Fruit fly (Drosophila melanogaster) whole organism, embryonic: Measurements from ENCODE around the gene IntS4.

Experiments
- Blimp-1 ChIP-seq: fragments of 200-800 bp; sonication (Bioruptor generic); optimal IDR thresholded peaks from 3 replicates; lab custom pipeline; 2018; ENCODE audit warnings: missing biosample characterization, missing genetic modification characterization, mild to moderate bottlenecking, moderate library complexity, missing genetic modification reagents
- CG10431 ChIP-seq: fragments of 200-800 bp; sonication (Bioruptor generic); optimal IDR thresholded peaks from 3 replicates; lab custom pipeline; 2018; ENCODE audit warnings: missing biosample characterization, mild to moderate bottlenecking, missing genetic modification characterization
- CG10959 ChIP-seq: fragments of 200-800 bp; sonication (Bioruptor generic); IDR thresholded peaks from 2 replicates; pipeline ENCODE4 v1.3.6; 2022; ENCODE audit warnings: missing biosample characterization, missing genetic modification characterization
- CG11723 ChIP-seq: fragments of 200-800 bp; sonication (Bioruptor generic); optimal IDR thresholded peaks from 2 replicates; lab custom pipeline; 2017; ENCODE audit warnings: missing biosample characterization, mild to moderate bottlenecking, missing genetic modification characterization
- CG12659 ChIP-seq: fragments of 200-800 bp; sonication (Bioruptor generic); optimal IDR thresholded peaks from 3 replicates; lab custom pipeline; 2017; ENCODE audit warnings: mild to moderate bottlenecking, missing biosample characterization, missing genetic modification reagents, missing genetic modification characterization
- CG12942 ChIP-seq: fragments of 200-800 bp; sonication (Bioruptor generic); optimal IDR thresholded peaks from 3 replicates; lab custom pipeline; 2016; ENCODE audit warnings: missing biosample characterization, missing genetic modification characterization
- CG14014 ChIP-seq: fragments of 200-800 bp; sonication (Bioruptor generic); IDR thresholded peaks from 2 replicates; pipeline ENCODE4 v1.3.6; 2022; ENCODE audit warnings: missing biosample characterization, missing genetic modification characterization
- CG14441 ChIP-seq: fragments of 200-800 bp; sonication (Bioruptor generic); IDR thresholded peaks from 2 replicates; pipeline ENCODE4 v1.3.6; 2022; ENCODE audit warnings: missing biosample characterization, missing genetic modification characterization
- CG16863 ChIP-seq: fragments of 200-800 bp; sonication (Bioruptor generic); optimal IDR thresholded peaks from 3 replicates; lab custom pipeline; 2016; ENCODE audit warnings: missing biosample characterization, missing genetic modification characterization
- CG17612 ChIP-seq: fragments of 200-800 bp; sonication (Bioruptor generic); IDR thresholded peaks from 2 replicates; pipeline ENCODE4 v1.3.6; 2022; ENCODE audit warnings: missing biosample characterization, missing genetic modification characterization
- CG2199 ChIP-seq: fragments of 200-800 bp; sonication (Bioruptor generic); IDR thresholded peaks from 3 replicates; pipeline ENCODE4 v1.3.6; 2022; ENCODE audit warnings: missing biosample characterization, missing genetic modification characterization
- CG32767 ChIP-seq: fragments of 200-800 bp; sonication (Bioruptor generic); IDR thresholded peaks from 2 replicates; pipeline ENCODE4 v1.3.6; 2022; ENCODE audit warnings: missing biosample characterization, missing genetic modification characterization
- CG32772 ChIP-seq: fragments of 200-800 bp; sonication (Bioruptor generic); IDR thresholded peaks from 2 replicates; pipeline ENCODE4 v1.3.6; 2022; ENCODE audit warnings: missing biosample characterization, missing genetic modification characterization
- CG4282 ChIP-seq: fragments of 200-800 bp; sonication (Bioruptor generic); optimal IDR thresholded peaks from 2 replicates; lab custom pipeline; 2016; ENCODE audit warnings: missing biosample characterization, missing genetic modification characterization
- CG4404 ChIP-seq: fragments of 200-800 bp; sonication (Bioruptor generic); IDR thresholded peaks from 2 replicates; pipeline ENCODE4 v1.3.6; 2022; ENCODE audit warnings: missing biosample characterization, missing genetic modification characterization
- CG4424 ChIP-seq: fragments of 200-800 bp; sonication (Bioruptor generic); optimal IDR thresholded peaks from 3 replicates; lab custom pipeline; 2016; ENCODE audit warnings: missing biosample characterization, missing genetic modification characterization
- CG9609 ChIP-seq: fragments of 200-800 bp; sonication (Bioruptor generic); optimal IDR thresholded peaks from 3 replicates; lab custom pipeline; 2016; ENCODE audit warnings: missing biosample characterization, missing genetic modification characterization
- D19B ChIP-seq: fragments of 200-800 bp; sonication (Bioruptor generic); optimal IDR thresholded peaks from 2 replicates; lab custom pipeline; 2017; ENCODE audit warnings: missing biosample characterization, mild to moderate bottlenecking, missing genetic modification characterization
- Fer2 ChIP-seq: fragments of 200-800 bp; sonication (Bioruptor generic); optimal IDR thresholded peaks from 2 replicates; lab custom pipeline; 2018; ENCODE audit warnings: missing biosample characterization, mild to moderate bottlenecking, missing genetic modification characterization, moderate library complexity
- NK7.1 ChIP-seq: fragments of 200-800 bp; sonication (Bioruptor generic); optimal IDR thresholded peaks from 3 replicates; lab custom pipeline; 2016; ENCODE audit warnings: missing biosample characterization, missing genetic modification characterization
- Optix ChIP-seq: fragments of 200-800 bp; sonication (Bioruptor generic); IDR thresholded peaks from 3 replicates; pipeline ENCODE4 v1.3.6; 2022; ENCODE audit warnings: missing biosample characterization, missing genetic modification characterization
- Ptx1 ChIP-seq: fragments of 200-800 bp; sonication (Bioruptor generic); IDR thresholded peaks from 2 replicates; pipeline ENCODE4 v1.3.6; 2022; ENCODE audit warnings: missing biosample characterization, missing genetic modification characterization
- Rfx ChIP-seq: fragments of 200-800 bp; sonication (Bioruptor generic); IDR thresholded peaks from 2 replicates; pipeline ENCODE4 v1.3.6; 2022; ENCODE audit warnings: missing biosample characterization, missing genetic modification characterization
- Six4 ChIP-seq: fragments of 200-800 bp; sonication (Bioruptor generic); optimal IDR thresholded peaks from 2 replicates; lab custom pipeline; 2016; ENCODE audit warnings: missing biosample characterization, missing genetic modification characterization
- Sox102F ChIP-seq: fragments of 200-800 bp; sonication (Bioruptor generic); optimal IDR thresholded peaks from 2 replicates; lab custom pipeline; 2018; ENCODE audit warnings: missing biosample characterization, mild to moderate bottlenecking, missing genetic modification characterization, moderate library complexity
- Spps ChIP-seq: fragments of 200-800 bp; sonication (Bioruptor generic); optimal IDR thresholded peaks from 2 replicates; lab custom pipeline; 2018; ENCODE audit warnings: missing biosample characterization, mild to moderate bottlenecking, missing genetic modification characterization
- Ssrp ChIP-seq: fragments of 200-800 bp; sonication (Bioruptor generic); optimal IDR thresholded peaks from 2 replicates; lab custom pipeline; 2018; ENCODE audit warnings: missing biosample characterization, mild to moderate bottlenecking, missing genetic modification characterization, moderate library complexity
- TFAM ChIP-seq: fragments of 200-800 bp; sonication (Bioruptor generic); optimal IDR thresholded peaks from 2 replicates; lab custom pipeline; 2017; ENCODE audit warnings: missing biosample characterization, missing genetic modification characterization, inconsistent platforms
- Xbp1 ChIP-seq: fragments of 200-800 bp; sonication (Bioruptor generic); optimal IDR thresholded peaks from 3 replicates; lab custom pipeline; 2016; ENCODE audit warnings: missing biosample characterization, mild to moderate bottlenecking, missing genetic modification characterization
- Xrp1 ChIP-seq: fragments of 200-800 bp; sonication (Bioruptor generic); IDR thresholded peaks from 2 replicates; pipeline ENCODE4 v1.3.6; 2022; ENCODE audit warnings: missing biosample characterization, missing genetic modification characterization
- ab ChIP-seq: fragments of 200-800 bp; sonication (Bioruptor generic); optimal IDR thresholded peaks from 2 replicates; lab custom pipeline; 2016; ENCODE audit warnings: missing biosample characterization, missing genetic modification characterization
- abd-A ChIP-seq: fragments of 200-800 bp; sonication (Bioruptor generic); optimal IDR thresholded peaks from 3 replicates; lab custom pipeline; 2019; ENCODE audit warnings: missing biosample characterization, mild to moderate bottlenecking, missing genetic modification characterization, moderate library complexity
- caup ChIP-seq: fragments of 200-800 bp; sonication (Bioruptor generic); optimal IDR thresholded peaks from 3 replicates; lab custom pipeline; 2017; ENCODE audit warnings: missing biosample characterization, mild to moderate bottlenecking, missing genetic modification characterization, moderate library complexity; ENCODE audit not compliant: severe bottlenecking
- chif ChIP-seq, 2 experiments: fragments of 200-800 bp; sonication (Bioruptor generic); optimal IDR thresholded peaks; 3 replicates each; lab custom pipeline; 2016; ENCODE audit warnings: missing biosample characterization in 2 of 2, missing genetic modification characterization in 2 of 2
- corto ChIP-seq: fragments of 200-800 bp; sonication (Bioruptor generic); optimal IDR thresholded peaks from 2 replicates; lab custom pipeline; 2016; ENCODE audit warnings: missing biosample characterization, mild to moderate bottlenecking, missing genetic modification characterization, moderate library complexity
- cwo ChIP-seq: fragments of 200-800 bp; sonication (Bioruptor generic); optimal IDR thresholded peaks from 3 replicates; lab custom pipeline; 2017; ENCODE audit warnings: missing biosample characterization, missing genetic modification characterization, mild to moderate bottlenecking, moderate library complexity, missing genetic modification reagents
- gcm ChIP-seq: fragments of 200-800 bp; sonication (Bioruptor generic); optimal IDR thresholded peaks from 2 replicates; lab custom pipeline; 2019; ENCODE audit warnings: missing biosample characterization, mild to moderate bottlenecking, missing genetic modification characterization, moderate library complexity
- her ChIP-seq: fragments of 200-800 bp; sonication (Bioruptor generic); optimal IDR thresholded peaks from 2 replicates; lab custom pipeline; 2016; ENCODE audit warnings: missing biosample characterization, missing genetic modification characterization
- inv ChIP-seq: fragments of 200-800 bp; sonication (Bioruptor generic); IDR thresholded peaks from 2 replicates; pipeline ENCODE4 v1.3.6; 2022; ENCODE audit warnings: missing biosample characterization, missing genetic modification characterization; ENCODE audit not compliant: partially characterized antibody
- kay ChIP-seq: fragments of 200-800 bp; sonication (Bioruptor generic); optimal IDR thresholded peaks from 2 replicates; lab custom pipeline; 2016; ENCODE audit warnings: missing biosample characterization, missing genetic modification characterization
- maf-S ChIP-seq: fragments of 200-800 bp; sonication (Bioruptor generic); optimal IDR thresholded peaks from 2 replicates; lab custom pipeline; 2016; ENCODE audit warnings: missing biosample characterization, missing genetic modification characterization
- nerfin-2 ChIP-seq: fragments of 200-800 bp; sonication (Bioruptor generic); IDR thresholded peaks from 2 replicates; pipeline ENCODE4 v1.3.6; 2022; ENCODE audit warnings: missing biosample characterization, missing genetic modification characterization; ENCODE audit not compliant: partially characterized antibody
- org-1 ChIP-seq: fragments of 200-800 bp; sonication (Bioruptor generic); optimal IDR thresholded peaks from 2 replicates; lab custom pipeline; 2017; ENCODE audit warnings: missing biosample characterization, missing genetic modification characterization
- pfk ChIP-seq: fragments of 200-800 bp; sonication (Bioruptor generic); optimal IDR thresholded peaks from 2 replicates; lab custom pipeline; 2018; ENCODE audit warnings: missing biosample characterization, mild to moderate bottlenecking, missing genetic modification characterization, moderate library complexity
- sna ChIP-seq: fragments of 200-800 bp; sonication (Bioruptor generic); IDR thresholded peaks from 2 replicates; pipeline ENCODE4 v1.3.6; 2022; ENCODE audit warnings: missing biosample characterization, missing genetic modification characterization; ENCODE audit not compliant: partially characterized antibody
- sug ChIP-seq: fragments of 200-800 bp; optimal IDR thresholded peaks from 2 replicates; lab custom pipeline; 2019; ENCODE audit warnings: missing biosample characterization, mild to moderate bottlenecking, missing genetic modification characterization, moderate library complexity
- tin ChIP-seq: fragments of 200-800 bp; sonication (Bioruptor generic); optimal IDR thresholded peaks from 3 replicates; lab custom pipeline; 2016; ENCODE audit warnings: missing biosample characterization, missing genetic modification characterization
- tio ChIP-seq: fragments of 200-800 bp; sonication (Bioruptor generic); optimal IDR thresholded peaks from 2 replicates; lab custom pipeline; 2017; ENCODE audit warnings: missing biosample characterization, missing genetic modification characterization, inconsistent platforms
- unpg ChIP-seq: fragments of 200-800 bp; sonication (Bioruptor generic); optimal IDR thresholded peaks from 3 replicates; lab custom pipeline; 2018; ENCODE audit warnings: missing biosample characterization, mild to moderate bottlenecking, missing genetic modification characterization, moderate library complexity
- z ChIP-seq: fragments of 200-800 bp; sonication (Bioruptor generic); IDR thresholded peaks from 3 replicates; pipeline ENCODE4 v1.3.6; 2022; ENCODE audit warnings: missing biosample characterization, missing genetic modification characterization
- zfh2 ChIP-seq: fragments of 200-800 bp; sonication (Bioruptor generic); optimal IDR thresholded peaks from 2 replicates; lab custom pipeline; 2016; ENCODE audit warnings: missing biosample characterization, missing genetic modification characterization

The IntS4 gene

dm6 chrX:8542728-8543127 lies 15.9 kb downstream of the IntS4 start (continued):
- TF ChIP-seq tin (peak; percentile 5), CG10959 (GFP tag; lab: Robert Waterston, UW) (no peak), CG11723 (GFP tag; lab: Kevin White, UChicago) (no peak), tio (GFP tag; lab: Kevin White, UChicago) (no peak), inv (GFP tag; lab: Robert Waterston, UW) (no peak), her (GFP tag; lab: Kevin White, UChicago) (peak; percentile 18), CG32767 (no peak), z (GFP tag; lab: Robert Waterston, UW) (no peak), Ptx1 (GFP tag; lab: Robert Waterston, UW) (peak; percentile 49), sna (GFP tag; lab: Robert Waterston, UW) (no peak), Spps (tag; lab: Kevin White, UChicago) (no peak), CG32772 (peak; percentile 32; the same call in 1 of the 2 replicates), CG17612 (GFP tag; lab: Robert Waterston, UW) (no peak), chif (GFP tag; optimal IDR thresholded peaks at IDR 0.05; lab: Kevin White, UChicago) (peak; percentile 22 to 34), CG16863 (peak; percentile 10), sug (tag; lab: Kevin White, UChicago) (no peak), Sox102F (GFP tag; lab: Kevin White, UChicago) (no peak), CG10431 (no peak), CG12942 (GFP tag; lab: Kevin White, UChicago) (no peak), Rfx (no peak), ab (GFP tag; lab: Kevin White, UChicago) (no peak), maf-S (GFP tag; lab: Kevin White, UChicago) (no peak), CG14014 (GFP tag; lab: Robert Waterston, UW) (peak; percentile 46; the same call in 1 of the 2 replicates), Six4 (no peak), org-1 (GFP tag; lab: Kevin White, UChicago) (peak; percentile 41), nerfin-2 (GFP tag; lab: Robert Waterston, UW) (no peak), CG14441 (GFP tag; lab: Robert Waterston, UW) (peak; percentile 44; the same call in 1 of the 2 replicates), unpg (GFP tag; lab: Kevin White, UChicago) (no peak), corto (GFP tag; lab: Kevin White, UChicago) (no peak), cwo (GFP tag; lab: Kevin White, UChicago) (peak; percentile 14), Fer2 (tag; lab: Kevin White, UChicago) (no peak), D19B (GFP tag; lab: Kevin White, UChicago) (peak; percentile 82), Optix (0 out of 3 replicates have a peak, but pooled peaks have one; percentile 29), Xrp1 (peak; percentile 50; the same call in 1 of the 2 replicates), CG9609 (GFP tag; lab: Kevin White, UChicago) (no peak), NK7.1 (GFP tag; lab: Kevin White, UChicago) (no peak), TFAM (GFP tag; lab: Kevin White, UChicago) (no peak), CG4424 (GFP tag; lab: Kevin White, UChicago) (no peak), zfh2 (GFP tag; lab: Kevin White, UChicago) (no peak), gcm (GFP tag; lab: Kevin White, UChicago) (no peak), abd-A (tag; lab: Kevin White, UChicago) (no peak), CG4282 (GFP tag; lab: Kevin White, UChicago) (no peak), pfk (GFP tag; lab: Kevin White, UChicago) (no peak), CG4404 (GFP tag; lab: Robert Waterston, UW) (no peak), Ssrp (tag; lab: Kevin White, UChicago) (peak; percentile 15), Blimp-1 (GFP tag; lab: Kevin White, UChicago) (no peak), caup (GFP tag; lab: Kevin White, UChicago) (no peak), Xbp1 (GFP tag; lab: Kevin White, UChicago) (peak; percentile 41), CG12659 (GFP tag; lab: Kevin White, UChicago) (peak; percentile 9), kay (GFP tag; lab: Kevin White, UChicago) (no peak), CG2199 (GFP tag; lab: Robert Waterston, UW) (no peak)
